Fruit fly (Drosophila melanogaster) whole organism: ENCODE measurements around the gene DPCoAC.

ENCODE experiments used
- CG8478 ChIP-seq: fragments of >200 bp; optimal IDR thresholded peaks from 2 replicates; lab custom pipeline; 2018; ENCODE audit warnings: inconsistent platforms
- Dll ChIP-seq: fragments of >200 bp; optimal IDR thresholded peaks from 2 replicates; lab custom pipeline; 2017
- EcR ChIP-seq, 2 experiments: fragments of >200 bp; optimal IDR thresholded peaks; 2 replicates each; lab custom pipeline; 2017; ENCODE audit warnings: missing biosample characterization in 2 of 2, missing genetic modification characterization in 2 of 2, missing genetic modification reagents in 2 of 2
- pan ChIP-seq: fragments of >200 bp; optimal IDR thresholded peaks from 2 replicates; lab custom pipeline; 2017
- psq ChIP-seq: fragments of >200 bp; optimal IDR thresholded peaks from 2 replicates; lab custom pipeline; 2017
- usp ChIP-seq: fragments of >200 bp; optimal IDR thresholded peaks from 2 replicates; lab custom pipeline; 2017; ENCODE audit warnings: missing biosample characterization, missing genetic modification characterization, mixed read lengths

The DPCoAC gene

dm6 chr3R:20544952-20545351, 12.5 kb downstream of the DPCoAC start:
- TF ChIP-seq EcR (GFP tag; optimal IDR thresholded peaks at IDR 0.05; lab: Kevin White, UChicago) (no peak), CG8478 (lab: Kevin White, UChicago) (no peak), Dll (lab: Kevin White, UChicago) (no peak), pan (lab: Kevin White, UChicago) (no peak), psq (lab: Kevin White, UChicago) (no peak), usp (no peak)

dm6 chr3R:20543719-20544118, 13.7 kb downstream of the DPCoAC start:
- TF ChIP-seq usp (no peak), CG8478 (lab: Kevin White, UChicago) (no peak), pan (lab: Kevin White, UChicago) (no peak), Dll (lab: Kevin White, UChicago) (no peak), EcR (GFP tag; optimal IDR thresholded peaks at IDR 0.05; lab: Kevin White, UChicago) (no peak), psq (lab: Kevin White, UChicago) (no peak)

- TF ChIP-seq pan (lab: Kevin White, UChicago) (no peak), CG8478 (lab: Kevin White, UChicago) (no peak), psq (lab: Kevin White, UChicago) (no peak), EcR (GFP tag; optimal IDR thresholded peaks at IDR 0.05; lab: Kevin White, UChicago) (no peak), usp (no peak)
Observed at dm6 chr3R:20543220-20543619, 14.2 kb downstream of the DPCoAC start.

- TF ChIP-seq usp (no peak), psq (lab: Kevin White, UChicago) (no peak), pan (lab: Kevin White, UChicago) (no peak), Dll (lab: Kevin White, UChicago) (no peak), EcR (GFP tag; optimal IDR thresholded peaks at IDR 0.05; lab: Kevin White, UChicago) (no peak), CG8478 (lab: Kevin White, UChicago) (no peak)
Observed at dm6 chr3R:20542283-20543144, 15.0 kb downstream of the DPCoAC start.

dm6 chr3R:20534575-20534974, 22.9 kb downstream of the DPCoAC start, which contains the start of the genes MtnE and MtnD:
MtnE (minus strand) TSS chr3R:20534704.
MtnD (plus strand) TSS chr3R:20534962.
- TF ChIP-seq Dll (lab: Kevin White, UChicago) = no peak
- no peak for TF ChIP-seq CG8478 (lab: Kevin White, UChicago)
- TF ChIP-seq pan (lab: Kevin White, UChicago) = no peak
- TF ChIP-seq EcR (GFP tag; optimal IDR thresholded peaks at IDR 0.05; lab: Kevin White, UChicago) = no peak
- TF ChIP-seq usp = no peak
- no peak for TF ChIP-seq psq (lab: Kevin White, UChicago)

- TF ChIP-seq psq (lab: Kevin White, UChicago) (no peak), usp (no peak), CG8478 (lab: Kevin White, UChicago) (no peak), pan (lab: Kevin White, UChicago) (no peak), Dll (lab: Kevin White, UChicago) (no peak), EcR (GFP tag; optimal IDR thresholded peaks at IDR 0.05; lab: Kevin White, UChicago) (no peak)
Observed at dm6 chr3R:20512368-20512767, 45.1 kb downstream of the DPCoAC start, which contains the start of gene MFS9. MFS9 (minus strand) TSS chr3R:20512468.

- TF ChIP-seq CG8478 (lab: Kevin White, UChicago) (no peak), pan (lab: Kevin White, UChicago) (no peak), usp (no peak), EcR (GFP tag; optimal IDR thresholded peaks at IDR 0.05; lab: Kevin White, UChicago) (no peak), psq (lab: Kevin White, UChicago) (no peak), Dll (lab: Kevin White, UChicago) (no peak)
Observed at dm6 chr3R:20509377-20509776, 48.1 kb downstream of the DPCoAC start.

- TF ChIP-seq CG8478 (lab: Kevin White, UChicago) (no peak), pan (lab: Kevin White, UChicago) (no peak), Dll (lab: Kevin White, UChicago) (no peak), usp (no peak)
Observed at dm6 chr3R:20504488-20504887, 53.0 kb downstream of the DPCoAC start, which contains the start of gene Or92a. Or92a (plus strand) TSS chr3R:20504788.

dm6 chr3R:20503646-20504045, 53.8 kb downstream of the DPCoAC start, which contains the start of gene MtnB:
MtnB (minus strand) TSS chr3R:20503746.
- TF ChIP-seq usp (no peak), CG8478 (lab: Kevin White, UChicago) (no peak), pan (lab: Kevin White, UChicago) (no peak), EcR (GFP tag; optimal IDR thresholded peaks at IDR 0.05; lab: Kevin White, UChicago) (no peak), Dll (lab: Kevin White, UChicago) (no peak), psq (lab: Kevin White, UChicago) (no peak)
